Fruit fly (Drosophila melanogaster): ENCODE results near the gene Nse1.

DNA sequence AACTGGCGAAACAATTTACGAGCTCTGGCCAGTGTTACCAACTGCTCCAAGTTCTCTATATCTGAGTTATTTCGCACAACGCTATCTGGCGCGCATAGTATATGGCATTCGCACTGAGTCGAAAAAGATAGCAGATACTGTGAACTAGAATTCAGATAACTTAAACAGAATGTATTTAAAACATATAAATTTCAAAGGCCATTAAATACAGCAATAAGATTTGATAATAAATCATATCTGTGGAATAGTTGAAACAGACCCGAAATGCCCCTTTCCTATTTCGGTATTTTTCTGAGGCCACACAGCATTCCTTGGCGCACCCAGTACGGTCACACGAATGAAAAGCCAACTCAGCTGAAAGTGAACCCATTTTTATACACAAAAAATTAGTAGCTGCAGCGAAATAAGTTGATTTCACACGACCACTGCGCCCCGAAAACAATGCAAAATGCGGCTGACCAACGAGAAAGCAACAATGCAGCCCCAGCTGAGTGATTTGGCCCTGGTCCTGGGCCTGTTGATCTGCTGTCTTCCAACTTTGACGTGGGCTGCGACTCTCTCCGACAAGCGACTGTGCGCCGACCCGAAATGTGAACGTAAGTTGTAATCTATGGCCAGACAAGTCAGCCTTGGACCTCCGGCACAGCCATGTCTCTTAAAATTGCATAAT, 28.2 kb downstream of the Nse1 start, which contains the start of the genes CG31635 and Tango1:
- TF ChIP-seq fru (GFP tag; optimal IDR thresholded peaks at IDR 0.05) = no peak
- no peak for TF ChIP-seq sv (GFP tag; optimal IDR thresholded peaks at IDR 0.05)

All from whole organism, wandering third instar larva.